Fruit fly (Drosophila melanogaster) whole organism, embryonic: ENCODE results near the gene CG12147.

Experiments
- CG10543 ChIP-seq: fragments of 200-800 bp; sonication (Bioruptor generic); optimal IDR thresholded peaks from 3 replicates; lab custom pipeline; 2017; ENCODE audit warnings: missing biosample characterization, mild to moderate bottlenecking, missing genetic modification characterization, moderate library complexity
- CG10979 ChIP-seq: fragments of 200-800 bp; sonication (Bioruptor generic); optimal IDR thresholded peaks from 2 replicates; lab custom pipeline; 2018; ENCODE audit warnings: missing biosample characterization, mild to moderate bottlenecking, missing genetic modification characterization, moderate library complexity
- CG11247 ChIP-seq: fragments of 200-800 bp; sonication (Bioruptor generic); IDR thresholded peaks from 2 replicates; pipeline ENCODE4 v1.3.6; 2022; ENCODE audit warnings: missing biosample characterization, missing genetic modification characterization
- CG12744 ChIP-seq: fragments of 200-800 bp; sonication (Bioruptor generic); optimal IDR thresholded peaks from 2 replicates; lab custom pipeline; 2016; ENCODE audit warnings: missing biosample characterization, missing genetic modification characterization
- CG13296 ChIP-seq: fragments of 200-800 bp; sonication (Bioruptor generic); optimal IDR thresholded peaks from 3 replicates; lab custom pipeline; 2018; ENCODE audit warnings: missing biosample characterization, mild to moderate bottlenecking, missing genetic modification characterization
- CG14050 ChIP-seq: fragments of 200-800 bp; sonication (Bioruptor generic); IDR thresholded peaks from 3 replicates; pipeline ENCODE4 v1.3.6; 2022; ENCODE audit warnings: missing biosample characterization, missing genetic modification characterization
- CG1529 ChIP-seq: fragments of 200-800 bp; sonication (Bioruptor generic); optimal IDR thresholded peaks from 3 replicates; lab custom pipeline; 2018; ENCODE audit warnings: missing biosample characterization, missing genetic modification characterization
- CG16813 ChIP-seq: fragments of 200-800 bp; sonication (Bioruptor generic); IDR thresholded peaks from 3 replicates; pipeline ENCODE4 v1.3.6; 2022; ENCODE audit warnings: missing biosample characterization, missing genetic modification characterization; ENCODE audit not compliant: partially characterized antibody
- CG18011 ChIP-seq: fragments of 200-800 bp; sonication (Bioruptor generic); optimal IDR thresholded peaks from 2 replicates; lab custom pipeline; 2017; ENCODE audit warnings: missing biosample characterization, missing genetic modification characterization, mild to moderate bottlenecking, moderate library complexity, missing genotype
- CG2116 ChIP-seq: fragments of 200-800 bp; sonication (Bioruptor generic); optimal IDR thresholded peaks from 3 replicates; lab custom pipeline; 2018; ENCODE audit warnings: missing biosample characterization, mild to moderate bottlenecking, missing genetic modification characterization
- CG2678 ChIP-seq: fragments of 200-800 bp; sonication (Bioruptor generic); optimal IDR thresholded peaks from 3 replicates; lab custom pipeline; 2019; ENCODE audit warnings: missing biosample characterization, mild to moderate bottlenecking, missing genetic modification characterization, moderate library complexity
- CG33557 ChIP-seq: fragments of 200-800 bp; sonication (Bioruptor generic); optimal IDR thresholded peaks from 2 replicates; lab custom pipeline; 2019; ENCODE audit warnings: missing biosample characterization, mild to moderate bottlenecking, missing genetic modification characterization, moderate library complexity
- CG4328 ChIP-seq: fragments of 200-800 bp; sonication (Bioruptor generic); optimal IDR thresholded peaks from 3 replicates; lab custom pipeline; 2017; ENCODE audit warnings: missing biosample characterization, missing genetic modification reagents, missing genetic modification characterization
- CG4707 ChIP-seq: fragments of 200-800 bp; sonication (Bioruptor generic); optimal IDR thresholded peaks from 2 replicates; lab custom pipeline; 2018; ENCODE audit warnings: missing biosample characterization, mild to moderate bottlenecking, missing genetic modification characterization, moderate library complexity
- CG6175 ChIP-seq: fragments of 200-800 bp; sonication (Bioruptor generic); IDR thresholded peaks from 3 replicates; pipeline ENCODE4 v1.3.6; 2022; ENCODE audit warnings: missing biosample characterization, missing genetic modification characterization
- CG6791 ChIP-seq: fragments of 200-800 bp; sonication (Bioruptor generic); IDR thresholded peaks from 3 replicates; pipeline ENCODE4 v1.3.6; 2022; ENCODE audit warnings: missing biosample characterization, missing genetic modification characterization; ENCODE audit not compliant: partially characterized antibody
- CG8388 ChIP-seq: fragments of 200-800 bp; sonication (Bioruptor generic); optimal IDR thresholded peaks from 2 replicates; lab custom pipeline; 2019; ENCODE audit warnings: missing biosample characterization, mild to moderate bottlenecking, missing genetic modification characterization, moderate library complexity
- Dip3 ChIP-seq: fragments of 200-800 bp; sonication (Bioruptor generic); optimal IDR thresholded peaks from 3 replicates; lab custom pipeline; 2016; ENCODE audit warnings: missing biosample characterization, missing genetic modification characterization
- ERR ChIP-seq: fragments of 200-800 bp; sonication (Bioruptor generic); optimal IDR thresholded peaks from 2 replicates; lab custom pipeline; 2016; ENCODE audit warnings: missing biosample characterization, missing genetic modification characterization
- Gsc ChIP-seq: fragments of 200-800 bp; sonication (Bioruptor generic); IDR thresholded peaks from 2 replicates; pipeline ENCODE4 v1.3.6; 2022; ENCODE audit warnings: missing biosample characterization, missing genetic modification characterization
- Hr78 ChIP-seq, 2 experiments: fragments of 200-800 bp in 1 of 2; fragments of >200 bp in 1 of 2; sonication (Bioruptor generic) in 1 of 2; optimal IDR thresholded peaks; 2 replicates each; lab custom pipeline; 2017 to 2019; ENCODE audit warnings: missing biosample characterization in 2 of 2, missing genetic modification characterization in 2 of 2, mild to moderate bottlenecking in 1 of 2, moderate library complexity in 1 of 2
- Jarid2 ChIP-seq: fragments of 200-800 bp; sonication (Bioruptor generic); optimal IDR thresholded peaks from 3 replicates; lab custom pipeline; 2017; ENCODE audit warnings: mild to moderate bottlenecking, missing biosample characterization, missing genetic modification reagents, missing genetic modification characterization
- Mrtf ChIP-seq: fragments of 200-800 bp; sonication (Bioruptor generic); IDR thresholded peaks from 3 replicates; pipeline ENCODE4 v1.3.6; 2022; ENCODE audit warnings: missing biosample characterization, missing genetic modification characterization
- Oaz ChIP-seq: fragments of 200-800 bp; sonication (Bioruptor generic); IDR thresholded peaks from 2 replicates; pipeline ENCODE4 v1.3.6; 2022; ENCODE audit warnings: missing biosample characterization, missing genetic modification characterization
- Opbp ChIP-seq: fragments of 200-800 bp; sonication (Bioruptor generic); IDR thresholded peaks from 3 replicates; pipeline ENCODE4 v1.3.6; 2022; ENCODE audit warnings: missing biosample characterization, missing genetic modification characterization; ENCODE audit not compliant: partially characterized antibody
- Sry-β ChIP-seq: fragments of 200-800 bp; sonication (Bioruptor generic); optimal IDR thresholded peaks from 2 replicates; lab custom pipeline; 2018; ENCODE audit warnings: missing biosample characterization, mild to moderate bottlenecking, missing genetic modification characterization, moderate library complexity
- Xrp1 ChIP-seq: fragments of 200-800 bp; sonication (Bioruptor generic); IDR thresholded peaks from 2 replicates; pipeline ENCODE4 v1.3.6; 2022; ENCODE audit warnings: missing biosample characterization, missing genetic modification characterization
- ato ChIP-seq: fragments of 200-800 bp; sonication (Bioruptor generic); IDR thresholded peaks from 2 replicates; pipeline ENCODE4 v1.3.6; 2022; ENCODE audit warnings: missing biosample characterization, missing genetic modification characterization; ENCODE audit not compliant: partially characterized antibody
- az2 ChIP-seq: fragments of 200-800 bp; sonication (Bioruptor generic); optimal IDR thresholded peaks from 3 replicates; lab custom pipeline; 2016; ENCODE audit warnings: missing biosample characterization, missing genetic modification characterization
- bbx ChIP-seq: fragments of 200-800 bp; sonication (Bioruptor generic); IDR thresholded peaks from 2 replicates; pipeline ENCODE4 v1.3.6; 2022; ENCODE audit warnings: missing biosample characterization, missing genetic modification characterization; ENCODE audit not compliant: partially characterized antibody
- cg ChIP-seq: fragments of 200-800 bp; sonication (Bioruptor generic); optimal IDR thresholded peaks from 3 replicates; lab custom pipeline; 2019; ENCODE audit warnings: missing biosample characterization, mild to moderate bottlenecking, missing genetic modification characterization, moderate library complexity
- chif ChIP-seq, 2 experiments: fragments of 200-800 bp; sonication (Bioruptor generic); optimal IDR thresholded peaks; 3 replicates each; lab custom pipeline; 2016; ENCODE audit warnings: missing biosample characterization in 2 of 2, missing genetic modification characterization in 2 of 2
- chinmo ChIP-seq: fragments of 200-800 bp; sonication (Bioruptor generic); IDR thresholded peaks from 4 replicates; pipeline ENCODE4 v1.3.6; 2022; ENCODE audit warnings: missing biosample characterization, missing genetic modification characterization; ENCODE audit not compliant: partially characterized antibody
- crp ChIP-seq, 2 experiments: fragments of 200-800 bp; sonication (Bioruptor generic); optimal IDR thresholded peaks; 2 replicates in 1 of 2; 3 replicates in 1 of 2; lab custom pipeline; 2017; ENCODE audit warnings: missing biosample characterization in 2 of 2, missing genetic modification characterization in 2 of 2, mild to moderate bottlenecking in 1 of 2, moderate library complexity in 1 of 2
- da ChIP-seq: fragments of 200-800 bp; sonication (Bioruptor generic); optimal IDR thresholded peaks from 2 replicates; lab custom pipeline; 2016; ENCODE audit warnings: missing biosample characterization, missing genetic modification characterization
- dan ChIP-seq: fragments of 200-800 bp; sonication (Bioruptor generic); IDR thresholded peaks from 2 replicates; pipeline ENCODE4 v1.3.6; 2022; ENCODE audit warnings: missing biosample characterization, missing genetic modification characterization
- emc ChIP-seq: fragments of 200-800 bp; sonication (Bioruptor generic); optimal IDR thresholded peaks from 2 replicates; lab custom pipeline; 2016; ENCODE audit warnings: missing biosample characterization, missing genetic modification characterization
- ind ChIP-seq: fragments of 200-800 bp; sonication (Bioruptor generic); optimal IDR thresholded peaks from 3 replicates; lab custom pipeline; 2016; ENCODE audit warnings: missing biosample characterization, missing genetic modification characterization
- kni ChIP-seq: fragments of 200-800 bp; sonication (Bioruptor generic); optimal IDR thresholded peaks from 3 replicates; lab custom pipeline; 2017; ENCODE audit warnings: mild to moderate bottlenecking, missing biosample characterization, missing genetic modification reagents, missing genetic modification characterization
- nerfin-2 ChIP-seq: fragments of 200-800 bp; sonication (Bioruptor generic); IDR thresholded peaks from 2 replicates; pipeline ENCODE4 v1.3.6; 2022; ENCODE audit warnings: missing biosample characterization, missing genetic modification characterization; ENCODE audit not compliant: partially characterized antibody
- nom ChIP-seq: fragments of 200-800 bp; sonication (Bioruptor generic); optimal IDR thresholded peaks from 2 replicates; lab custom pipeline; 2017; ENCODE audit warnings: missing biosample characterization, missing genetic modification characterization, mild to moderate bottlenecking, moderate library complexity, missing genetic modification reagents
- oc ChIP-seq: fragments of 200-800 bp; sonication (Bioruptor generic); optimal IDR thresholded peaks from 2 replicates; lab custom pipeline; 2018; ENCODE audit warnings: missing biosample characterization, mild to moderate bottlenecking, missing genetic modification characterization, moderate library complexity
- org-1 ChIP-seq: fragments of 200-800 bp; sonication (Bioruptor generic); optimal IDR thresholded peaks from 2 replicates; lab custom pipeline; 2017; ENCODE audit warnings: missing biosample characterization, missing genetic modification characterization
- prd ChIP-seq, 3 experiments: fragments of >200 bp in 2 of 3; fragments of 200-800 bp in 1 of 3; sonication (Bioruptor generic) in 1 of 3; optimal IDR thresholded peaks in 2 of 3; IDR thresholded peaks in 1 of 3; 2 replicates in 2 of 3; 3 replicates in 1 of 3; pipeline versions ENCODE4 v1.3.6 to Lab custom; 2017 to 2022; ENCODE audit warnings: missing biosample characterization in 1 of 3, missing genetic modification characterization in 1 of 3
- ro ChIP-seq: fragments of 200-800 bp; sonication (Bioruptor generic); IDR thresholded peaks from 2 replicates; pipeline ENCODE4 v1.3.6; 2022; ENCODE audit warnings: missing biosample characterization, missing genetic modification characterization
- tgo ChIP-seq: fragments of 200-800 bp; sonication (Bioruptor generic); IDR thresholded peaks from 3 replicates; pipeline ENCODE4 v1.3.6; 2022; ENCODE audit warnings: missing biosample characterization, missing genetic modification characterization
- tx ChIP-seq: fragments of 200-800 bp; sonication (Bioruptor generic); optimal IDR thresholded peaks from 2 replicates; lab custom pipeline; 2016; ENCODE audit warnings: missing biosample characterization, missing genetic modification characterization
- vvl ChIP-seq: fragments of 200-800 bp; sonication (Bioruptor generic); IDR thresholded peaks from 2 replicates; pipeline ENCODE4 v1.3.6; 2022; ENCODE audit warnings: missing biosample characterization, missing genetic modification characterization

CG12147 gene

DNA sequence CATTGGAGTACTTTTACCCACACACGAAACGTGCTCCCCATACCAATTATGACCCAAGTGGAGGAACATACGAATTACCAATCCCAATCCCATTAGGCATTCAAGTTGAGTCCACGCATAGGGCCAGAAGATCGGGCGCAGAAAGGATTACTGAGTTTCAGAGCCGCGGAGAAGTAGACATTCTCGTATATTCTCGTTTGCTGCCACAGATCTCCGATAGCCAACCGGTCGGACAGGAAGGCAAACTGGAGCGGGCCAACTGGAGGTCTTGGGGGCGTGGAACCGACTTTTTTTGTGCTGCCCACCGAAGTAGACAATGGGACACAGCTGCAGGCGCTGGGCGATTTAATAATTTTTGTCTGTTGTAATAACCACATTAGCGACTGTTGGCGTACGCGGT lies 38.0 kb downstream of the CG12147 start:
- TF ChIP-seq Hr78 (GFP tag; optimal IDR thresholded peaks at IDR 0.05; lab: Kevin White, UChicago): peak in 1 of 2 experiments; percentile 76
- peak; percentile 10 for TF ChIP-seq nom
- TF ChIP-seq chinmo (GFP tag; lab: Robert Waterston, UW): 0 out of 4 replicates have a peak, but pooled peaks have one; percentile 43
- peak; percentile 2 for TF ChIP-seq oc
- TF ChIP-seq kni (GFP tag; lab: Kevin White, UChicago): peak; percentile 62
- TF ChIP-seq vvl (GFP tag; lab: Robert Waterston, UW): peak; percentile 15; the same call in 1 of the 2 replicates
- no peak for TF ChIP-seq Xrp1
- no peak for TF ChIP-seq CG8388 (GFP tag; lab: Kevin White, UChicago)
- TF ChIP-seq CG6175 (GFP tag; lab: Robert Waterston, UW): 0 out of 3 replicates have a peak, but pooled peaks have one; percentile 13
- TF ChIP-seq chif (GFP tag; optimal IDR thresholded peaks at IDR 0.05; lab: Kevin White, UChicago): no peak

DNA sequence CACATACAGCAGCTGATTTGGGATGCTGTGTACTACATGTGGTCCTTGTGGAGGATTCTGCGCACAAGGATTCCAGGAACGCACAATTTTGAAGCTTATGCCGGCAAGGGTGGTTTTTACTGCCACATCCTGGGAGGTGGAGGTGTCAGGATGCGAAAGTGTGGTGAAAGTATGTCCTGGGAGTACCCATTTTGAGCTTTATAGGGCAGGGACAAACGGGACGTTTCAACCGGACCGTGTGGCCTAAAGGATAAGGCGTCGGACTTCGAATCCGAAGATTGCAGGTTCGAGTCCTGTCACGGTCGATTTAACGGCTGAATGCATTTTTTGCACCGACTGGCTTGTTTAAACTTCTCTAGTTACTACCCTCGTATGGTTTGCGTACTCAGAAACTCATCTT lies 39.1 kb downstream of the CG12147 start:
- no peak for TF ChIP-seq ind (GFP tag; lab: Kevin White, UChicago)
- TF ChIP-seq CG13296 (GFP tag; lab: Kevin White, UChicago): no peak
- no peak for TF ChIP-seq Jarid2
- TF ChIP-seq Dip3: no peak
- TF ChIP-seq tx: no peak
- no peak for TF ChIP-seq CG2678 (tag; lab: Kevin White, UChicago)
- no peak for TF ChIP-seq tgo (GFP tag; lab: Robert Waterston, UW)
- TF ChIP-seq CG33557 (GFP tag; lab: Kevin White, UChicago): no peak
- no peak for TF ChIP-seq emc (GFP tag; lab: Kevin White, UChicago)
- 0 out of 2 replicates have a peak, but pooled peaks have one; percentile 21 for TF ChIP-seq nerfin-2
- TF ChIP-seq da (GFP tag; lab: Kevin White, UChicago): no peak
- no peak for TF ChIP-seq Oaz (GFP tag; lab: Robert Waterston, UW)
- no peak for TF ChIP-seq bbx
- TF ChIP-seq CG14050 (GFP tag; lab: Robert Waterston, UW): no peak
- no peak for TF ChIP-seq CG12744 (GFP tag; lab: Kevin White, UChicago)
- no peak for TF ChIP-seq dan (GFP tag; lab: Robert Waterston, UW)
- TF ChIP-seq prd (optimal IDR thresholded peaks at IDR 0.05; lab: Kevin White, UChicago): no peak
- no peak for TF ChIP-seq prd (GFP tag; IDR thresholded peaks at IDR 0.05; lab: Robert Waterston, UW)
- TF ChIP-seq crp (GFP tag; optimal IDR thresholded peaks at IDR 0.05; lab: Kevin White, UChicago): peak in 1 of 2 experiments; percentile 26
- no peak for TF ChIP-seq Gsc (GFP tag; lab: Robert Waterston, UW)
- TF ChIP-seq CG18011: no peak
- TF ChIP-seq CG4328 (GFP tag; lab: Kevin White, UChicago): no peak
- TF ChIP-seq Sry-β (GFP tag; lab: Kevin White, UChicago): no peak
- no peak for TF ChIP-seq ro
- no peak for TF ChIP-seq cg (GFP tag; lab: Kevin White, UChicago)
- TF ChIP-seq CG11247 (GFP tag; lab: Robert Waterston, UW): no peak
- TF ChIP-seq ato: 0 out of 2 replicates have a peak, but pooled peaks have one; percentile 17
- TF ChIP-seq CG2116: no peak
- TF ChIP-seq CG10543 (GFP tag; lab: Kevin White, UChicago): no peak
- TF ChIP-seq ERR (GFP tag; lab: Kevin White, UChicago): no peak
- TF ChIP-seq Mrtf (GFP tag; lab: Robert Waterston, UW): no peak
- no peak for TF ChIP-seq az2 (GFP tag; lab: Kevin White, UChicago)
- TF ChIP-seq org-1: no peak
- TF ChIP-seq CG1529 (GFP tag; lab: Kevin White, UChicago): no peak
- no peak for TF ChIP-seq CG10979 (tag; lab: Kevin White, UChicago)
- peak; percentile 12; the same call in 1 of the 3 replicates for TF ChIP-seq CG16813
- TF ChIP-seq CG4707 (GFP tag; lab: Kevin White, UChicago): no peak
- 0 out of 3 replicates have a peak, but pooled peaks have one; percentile 42 for TF ChIP-seq Opbp (GFP tag; lab: Robert Waterston, UW)
- peak; percentile 47; the same call in 1 of the 3 replicates for TF ChIP-seq CG6791 (GFP tag; lab: Robert Waterston, UW)
